Fruit fly (Drosophila melanogaster): ENCODE data around the gene Set8.
A peak's percentile ranks its signal among the peaks of the same experiment; 100 is the strongest.

Set8 gene

dm6 chr3R:14280324-14280723 lies 35.5 kb upstream of the Set8 start:
- TF ChIP-seq tj (GFP tag; optimal IDR thresholded peaks at IDR 0.05) (no peak), cnc (optimal IDR thresholded peaks at IDR 0.05) (no peak), Clk (GFP tag; optimal IDR thresholded peaks at IDR 0.05) (no peak), toe (GFP tag; optimal IDR thresholded peaks at IDR 0.05) (no peak), CG33017 (tag; optimal IDR thresholded peaks at IDR 0.05) (no peak), CG1620 (GFP tag; optimal IDR thresholded peaks at IDR 0.05) (no peak), pad (GFP tag; optimal IDR thresholded peaks at IDR 0.05) (no peak), kay (GFP tag; ENCODE audit: borderline replicate concordance) (no peak), cic (GFP tag; optimal IDR thresholded peaks at IDR 0.05) (no peak), Crg-1 (GFP tag; optimal IDR thresholded peaks at IDR 0.05) (no peak), Mnt (GFP tag; optimal IDR thresholded peaks at IDR 0.05) (no peak), CG7101 (tag; optimal IDR thresholded peaks at IDR 0.05) (no peak), CG11617 (GFP tag; optimal IDR thresholded peaks at IDR 0.05) (no peak), CG14711 (tag; optimal IDR thresholded peaks at IDR 0.05) (no peak), ovo (GFP tag; optimal IDR thresholded peaks at IDR 0.05) (no peak), CG12768 (GFP tag; optimal IDR thresholded peaks at IDR 0.05) (no peak), CG7045 (GFP tag; optimal IDR thresholded peaks at IDR 0.05) (no peak), bab1 (GFP tag; optimal IDR thresholded peaks at IDR 0.05) (no peak), Hr96 (GFP tag; optimal IDR thresholded peaks at IDR 0.05) (no peak), CG5204 (GFP tag; optimal IDR thresholded peaks at IDR 0.05) (no peak)

dm6 chr3R:14282215-14283041 lies 33.4 kb upstream of the Set8 start:
- TF ChIP-seq kay (GFP tag; ENCODE audit: borderline replicate concordance), result peak; percentile 80
- TF ChIP-seq tj (GFP tag; optimal IDR thresholded peaks at IDR 0.05), result no peak

- TF ChIP-seq CG14711 (tag; optimal IDR thresholded peaks at IDR 0.05), result no peak
- peak; percentile 36 for TF ChIP-seq CG1620 (GFP tag; optimal IDR thresholded peaks at IDR 0.05)
- peak; percentile 75 for TF ChIP-seq cic (GFP tag; optimal IDR thresholded peaks at IDR 0.05)
- no peak for TF ChIP-seq cnc (optimal IDR thresholded peaks at IDR 0.05)
- TF ChIP-seq CG7101 (tag; optimal IDR thresholded peaks at IDR 0.05), result no peak
- TF ChIP-seq CG11617 (GFP tag; optimal IDR thresholded peaks at IDR 0.05), result no peak
- no peak for TF ChIP-seq Hr96 (GFP tag; optimal IDR thresholded peaks at IDR 0.05)
- no peak for TF ChIP-seq tj (GFP tag; optimal IDR thresholded peaks at IDR 0.05)
- peak; percentile 92 for TF ChIP-seq pad (GFP tag; optimal IDR thresholded peaks at IDR 0.05)
- TF ChIP-seq toe (GFP tag; optimal IDR thresholded peaks at IDR 0.05), result no peak
- no peak for TF ChIP-seq CG12768 (GFP tag; optimal IDR thresholded peaks at IDR 0.05)
- TF ChIP-seq kay (GFP tag; ENCODE audit: borderline replicate concordance), result peak; percentile 94
- peak; percentile 53 for TF ChIP-seq ovo (GFP tag; optimal IDR thresholded peaks at IDR 0.05)
- TF ChIP-seq Crg-1 (GFP tag; optimal IDR thresholded peaks at IDR 0.05), result no peak
- TF ChIP-seq CG7045 (GFP tag; optimal IDR thresholded peaks at IDR 0.05), result no peak
- TF ChIP-seq CG5204 (GFP tag; optimal IDR thresholded peaks at IDR 0.05), result no peak
Measured at dm6 chr3R:14283042-14283626, 32.7 kb upstream of the Set8 start.

DNA sequence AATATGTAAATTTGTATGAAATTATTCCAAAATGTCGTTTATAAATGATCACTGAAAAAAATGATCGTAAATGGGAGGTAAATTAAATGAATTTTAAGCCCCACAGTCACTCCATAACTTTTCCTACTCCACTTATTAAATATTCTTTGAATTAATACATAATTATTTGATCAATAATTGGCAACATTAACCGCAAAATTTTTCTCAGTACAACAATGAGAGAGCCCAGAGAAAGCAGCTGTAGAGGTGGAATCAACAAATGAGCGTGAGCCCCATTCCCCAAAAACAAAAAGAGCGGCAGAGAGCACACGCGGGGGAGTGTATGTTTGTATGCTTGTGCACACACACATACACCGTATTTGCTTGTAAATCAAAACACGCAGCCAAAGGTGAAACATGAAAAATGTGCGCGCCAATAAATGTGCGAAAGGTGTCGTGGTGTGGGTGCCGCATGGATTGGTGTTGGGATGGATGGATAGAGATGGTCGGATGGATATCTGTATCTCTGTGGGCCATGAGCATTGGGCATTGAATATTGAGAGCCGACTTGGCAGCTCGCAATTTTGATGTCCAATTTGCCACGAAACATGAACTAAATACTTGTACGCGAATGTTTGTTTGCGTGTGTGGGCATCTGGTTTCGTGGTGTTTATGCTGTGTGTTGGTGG lies 31.9 kb upstream of the Set8 start:
- TF ChIP-seq CG7101 (tag; optimal IDR thresholded peaks at IDR 0.05) (peak; percentile 95), Crg-1 (GFP tag; optimal IDR thresholded peaks at IDR 0.05) (peak; percentile 66), Mnt (GFP tag; optimal IDR thresholded peaks at IDR 0.05) (peak; percentile 57), CG14711 (tag; optimal IDR thresholded peaks at IDR 0.05) (peak; percentile 92), pad (GFP tag; optimal IDR thresholded peaks at IDR 0.05) (peak; percentile 72), cnc (optimal IDR thresholded peaks at IDR 0.05) (no peak), CG5204 (GFP tag; optimal IDR thresholded peaks at IDR 0.05) (peak; percentile 93), Hr96 (GFP tag; optimal IDR thresholded peaks at IDR 0.05) (peak; percentile 60), CG33017 (tag; optimal IDR thresholded peaks at IDR 0.05) (peak; percentile 95), cic (GFP tag; optimal IDR thresholded peaks at IDR 0.05) (peak; percentile 71), kay (GFP tag; ENCODE audit: borderline replicate concordance) (no peak), tj (GFP tag; optimal IDR thresholded peaks at IDR 0.05) (peak; percentile 67), CG1620 (GFP tag; optimal IDR thresholded peaks at IDR 0.05) (peak; percentile 41), CG7045 (GFP tag; optimal IDR thresholded peaks at IDR 0.05) (peak; percentile 94), CG11617 (GFP tag; optimal IDR thresholded peaks at IDR 0.05) (peak; percentile 88), bab1 (GFP tag; optimal IDR thresholded peaks at IDR 0.05) (peak; percentile 74), CG12768 (GFP tag; optimal IDR thresholded peaks at IDR 0.05) (peak; percentile 91), ovo (GFP tag; optimal IDR thresholded peaks at IDR 0.05) (peak; percentile 32), Clk (GFP tag; optimal IDR thresholded peaks at IDR 0.05) (peak; percentile 89), toe (GFP tag; optimal IDR thresholded peaks at IDR 0.05) (peak; percentile 71)

DNA sequence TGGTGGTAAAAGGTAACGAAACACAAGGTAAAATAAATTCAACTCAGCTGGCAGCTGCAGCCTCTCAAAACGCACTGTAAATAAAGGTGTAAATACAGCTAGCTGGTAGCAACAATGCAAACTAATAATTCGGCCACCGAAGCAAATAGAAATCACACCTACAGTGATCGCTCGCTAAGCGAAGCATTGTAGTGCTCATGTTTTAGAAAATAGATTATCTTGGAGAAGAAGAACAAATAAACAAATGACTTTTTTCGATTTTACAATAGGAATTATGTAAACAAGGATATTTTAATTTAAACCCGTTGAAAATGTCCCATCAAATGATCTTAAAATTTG lies 31.4 kb upstream of the Set8 start:
- no peak for TF ChIP-seq CG1620 (GFP tag; optimal IDR thresholded peaks at IDR 0.05)
- TF ChIP-seq CG7101 (tag; optimal IDR thresholded peaks at IDR 0.05), result peak; percentile 17
- no peak for TF ChIP-seq bab1 (GFP tag; optimal IDR thresholded peaks at IDR 0.05)
- peak; percentile 12 for TF ChIP-seq Hr96 (GFP tag; optimal IDR thresholded peaks at IDR 0.05)
- no peak for TF ChIP-seq CG5204 (GFP tag; optimal IDR thresholded peaks at IDR 0.05)
- TF ChIP-seq CG14711 (tag; optimal IDR thresholded peaks at IDR 0.05), result no peak
- TF ChIP-seq ovo (GFP tag; optimal IDR thresholded peaks at IDR 0.05), result no peak
- no peak for TF ChIP-seq cic (GFP tag; optimal IDR thresholded peaks at IDR 0.05)
- no peak for TF ChIP-seq CG7045 (GFP tag; optimal IDR thresholded peaks at IDR 0.05)
- TF ChIP-seq CG33017 (tag; optimal IDR thresholded peaks at IDR 0.05), result peak; percentile 1
- TF ChIP-seq CG11617 (GFP tag; optimal IDR thresholded peaks at IDR 0.05), result no peak
- TF ChIP-seq Crg-1 (GFP tag; optimal IDR thresholded peaks at IDR 0.05), result no peak
- no peak for TF ChIP-seq pad (GFP tag; optimal IDR thresholded peaks at IDR 0.05)
- TF ChIP-seq CG12768 (GFP tag; optimal IDR thresholded peaks at IDR 0.05), result no peak
- no peak for TF ChIP-seq toe (GFP tag; optimal IDR thresholded peaks at IDR 0.05)
- no peak for TF ChIP-seq kay (GFP tag; ENCODE audit: borderline replicate concordance)
- TF ChIP-seq Mnt (GFP tag; optimal IDR thresholded peaks at IDR 0.05), result no peak
- no peak for TF ChIP-seq tj (GFP tag; optimal IDR thresholded peaks at IDR 0.05)
- TF ChIP-seq Clk (GFP tag; optimal IDR thresholded peaks at IDR 0.05), result no peak
- no peak for TF ChIP-seq cnc (optimal IDR thresholded peaks at IDR 0.05)

All from whole organism, adult.